Fruit fly (Drosophila melanogaster) whole organism, embryonic: ENCODE data around the gene Trpgamma.

Experiments
- C15 ChIP-seq: fragments of 200-800 bp; sonication (Bioruptor generic); IDR thresholded peaks from 3 replicates; pipeline ENCODE4 v1.3.6; 2022; ENCODE audit warnings: missing biosample characterization, missing genetic modification characterization
- CG10543 ChIP-seq: fragments of 200-800 bp; sonication (Bioruptor generic); optimal IDR thresholded peaks from 3 replicates; lab custom pipeline; 2017; ENCODE audit warnings: missing biosample characterization, mild to moderate bottlenecking, missing genetic modification characterization, moderate library complexity
- CG11247 ChIP-seq: fragments of 200-800 bp; sonication (Bioruptor generic); IDR thresholded peaks from 2 replicates; pipeline ENCODE4 v1.3.6; 2022; ENCODE audit warnings: missing biosample characterization, missing genetic modification characterization
- CG14441 ChIP-seq: fragments of 200-800 bp; sonication (Bioruptor generic); IDR thresholded peaks from 2 replicates; pipeline ENCODE4 v1.3.6; 2022; ENCODE audit warnings: missing biosample characterization, missing genetic modification characterization
- CG15269 ChIP-seq: fragments of 200-800 bp; sonication (Bioruptor generic); optimal IDR thresholded peaks from 2 replicates; lab custom pipeline; 2018; ENCODE audit warnings: missing biosample characterization, mild to moderate bottlenecking, missing genetic modification characterization, moderate library complexity
- CG1603 ChIP-seq: fragments of 200-800 bp; sonication (Bioruptor generic); optimal IDR thresholded peaks from 2 replicates; lab custom pipeline; 2019; ENCODE audit warnings: missing biosample characterization, mild to moderate bottlenecking, missing genetic modification characterization, moderate library complexity
- CG16813 ChIP-seq: fragments of 200-800 bp; sonication (Bioruptor generic); IDR thresholded peaks from 3 replicates; pipeline ENCODE4 v1.3.6; 2022; ENCODE audit warnings: missing biosample characterization, missing genetic modification characterization; ENCODE audit not compliant: partially characterized antibody
- CG16863 ChIP-seq: fragments of 200-800 bp; sonication (Bioruptor generic); optimal IDR thresholded peaks from 3 replicates; lab custom pipeline; 2016; ENCODE audit warnings: missing biosample characterization, missing genetic modification characterization
- CG18011 ChIP-seq: fragments of 200-800 bp; sonication (Bioruptor generic); optimal IDR thresholded peaks from 2 replicates; lab custom pipeline; 2017; ENCODE audit warnings: missing biosample characterization, missing genetic modification characterization, mild to moderate bottlenecking, moderate library complexity, missing genotype
- CG30020 ChIP-seq: fragments of 200-800 bp; optimal IDR thresholded peaks from 2 replicates; lab custom pipeline; 2019; ENCODE audit warnings: missing biosample characterization, mild to moderate bottlenecking, missing genetic modification characterization, moderate library complexity
- CG3407 ChIP-seq: fragments of 200-800 bp; sonication (Bioruptor generic); optimal IDR thresholded peaks from 2 replicates; lab custom pipeline; 2018; ENCODE audit warnings: missing biosample characterization, mild to moderate bottlenecking, missing genetic modification characterization
- CG3726 ChIP-seq: fragments of 200-800 bp; sonication (Bioruptor generic); IDR thresholded peaks from 3 replicates; pipeline ENCODE4, ENCODE4 v1.3.6; 2022; ENCODE audit warnings: missing biosample characterization, missing genetic modification characterization
- CG4360 ChIP-seq: fragments of 200-800 bp; sonication (Bioruptor generic); IDR thresholded peaks from 2 replicates; pipeline ENCODE4 v1.3.6; 2022; ENCODE audit warnings: missing biosample characterization, missing genetic modification characterization
- CG5180 ChIP-seq: fragments of 200-800 bp; sonication (Bioruptor generic); optimal IDR thresholded peaks from 3 replicates; lab custom pipeline; 2017; ENCODE audit warnings: missing biosample characterization, missing genetic modification characterization, mild to moderate bottlenecking, moderate library complexity, missing genetic modification reagents
- CG8290 ChIP-seq, 3 experiments: fragments of 200-800 bp; sonication (Bioruptor generic); optimal IDR thresholded peaks; 2 replicates each; lab custom pipeline; 2016 to 2019; ENCODE audit warnings: missing biosample characterization in 3 of 3, missing genetic modification characterization in 3 of 3, mild to moderate bottlenecking in 2 of 3, moderate library complexity in 1 of 3
- CG9797 ChIP-seq: fragments of 200-800 bp; sonication (Bioruptor generic); optimal IDR thresholded peaks from 3 replicates; lab custom pipeline; 2018; ENCODE audit warnings: missing biosample characterization, mild to moderate bottlenecking, missing genetic modification characterization
- CG9817 ChIP-seq: fragments of 200-800 bp; sonication (Bioruptor generic); optimal IDR thresholded peaks from 2 replicates; lab custom pipeline; 2018; ENCODE audit warnings: missing biosample characterization, mild to moderate bottlenecking, missing genetic modification characterization, moderate library complexity
- CG9932 ChIP-seq: fragments of 200-800 bp; sonication (Bioruptor generic); IDR thresholded peaks from 2 replicates; pipeline ENCODE4 v1.3.6; 2022; ENCODE audit warnings: missing biosample characterization, missing genetic modification characterization
- CHES-1-like ChIP-seq: fragments of 200-800 bp; sonication (Bioruptor generic); optimal IDR thresholded peaks from 2 replicates; lab custom pipeline; 2016; ENCODE audit warnings: missing biosample characterization, missing genetic modification characterization
- D ChIP-seq, 2 experiments: fragments of 200-800 bp in 1 of 2; fragments of >200 bp in 1 of 2; sonication (Bioruptor generic) in 1 of 2; optimal IDR thresholded peaks; 2 replicates in 1 of 2; 3 replicates in 1 of 2; lab custom pipeline; 2017; ENCODE audit warnings: mild to moderate bottlenecking in 1 of 2, missing biosample characterization in 1 of 2, missing genetic modification characterization in 1 of 2, missing genetic modification reagents in 1 of 2
- Fer1 ChIP-seq: fragments of 200-800 bp; sonication (Bioruptor generic); optimal IDR thresholded peaks from 2 replicates; lab custom pipeline; 2017; ENCODE audit warnings: missing biosample characterization, mild to moderate bottlenecking, missing genetic modification characterization
- Fer2 ChIP-seq: fragments of 200-800 bp; sonication (Bioruptor generic); optimal IDR thresholded peaks from 2 replicates; lab custom pipeline; 2018; ENCODE audit warnings: missing biosample characterization, mild to moderate bottlenecking, missing genetic modification characterization, moderate library complexity
- HLH54F ChIP-seq: fragments of 200-800 bp; sonication (Bioruptor generic); optimal IDR thresholded peaks from 3 replicates; lab custom pipeline; 2016; ENCODE audit warnings: missing biosample characterization, missing genetic modification characterization
- Kr ChIP-seq: fragments of 200-800 bp; sonication (Bioruptor generic); optimal IDR thresholded peaks from 2 replicates; lab custom pipeline; 2017; ENCODE audit warnings: missing biosample characterization, mild to moderate bottlenecking, missing genetic modification characterization
- Lim3 ChIP-seq: fragments of 200-800 bp; sonication (Bioruptor generic); IDR thresholded peaks from 2 replicates; pipeline ENCODE4 v1.3.6; 2022; ENCODE audit warnings: missing biosample characterization, missing genetic modification characterization
- NC2α ChIP-seq: fragments of 200-800 bp; sonication (Bioruptor generic); optimal IDR thresholded peaks from 2 replicates; lab custom pipeline; 2016; ENCODE audit warnings: missing biosample characterization, missing genetic modification characterization
- Nf-YB ChIP-seq: fragments of 200-800 bp; sonication (Bioruptor generic); optimal IDR thresholded peaks from 3 replicates; lab custom pipeline; 2019; ENCODE audit warnings: missing biosample characterization, mild to moderate bottlenecking, missing genetic modification characterization, moderate library complexity
- Rfx ChIP-seq: fragments of 200-800 bp; sonication (Bioruptor generic); IDR thresholded peaks from 2 replicates; pipeline ENCODE4 v1.3.6; 2022; ENCODE audit warnings: missing biosample characterization, missing genetic modification characterization
- Sox100B ChIP-seq: fragments of 200-800 bp; sonication (Bioruptor generic); optimal IDR thresholded peaks from 3 replicates; lab custom pipeline; 2018; ENCODE audit warnings: missing biosample characterization, mild to moderate bottlenecking, missing genetic modification characterization
- Vsx1 ChIP-seq: fragments of 200-800 bp; sonication (Bioruptor generic); optimal IDR thresholded peaks from 2 replicates; lab custom pipeline; 2017; ENCODE audit warnings: missing biosample characterization, mild to moderate bottlenecking, missing genetic modification characterization, missing genetic modification reagents
- aop ChIP-seq: fragments of 200-800 bp; sonication (Bioruptor generic); IDR thresholded peaks from 2 replicates; pipeline ENCODE4 v1.3.6; 2022; ENCODE audit warnings: missing biosample characterization, missing genetic modification characterization
- crp ChIP-seq, 2 experiments: fragments of 200-800 bp; sonication (Bioruptor generic); optimal IDR thresholded peaks; 2 replicates in 1 of 2; 3 replicates in 1 of 2; lab custom pipeline; 2017; ENCODE audit warnings: missing biosample characterization in 2 of 2, missing genetic modification characterization in 2 of 2, mild to moderate bottlenecking in 1 of 2, moderate library complexity in 1 of 2
- cwo ChIP-seq: fragments of 200-800 bp; sonication (Bioruptor generic); optimal IDR thresholded peaks from 3 replicates; lab custom pipeline; 2017; ENCODE audit warnings: missing biosample characterization, missing genetic modification characterization, mild to moderate bottlenecking, moderate library complexity, missing genetic modification reagents
- disco-r ChIP-seq: fragments of 200-800 bp; sonication (Bioruptor generic); optimal IDR thresholded peaks from 2 replicates; lab custom pipeline; 2016; ENCODE audit warnings: missing biosample characterization, missing genetic modification characterization
- dmrt99B ChIP-seq: fragments of 200-800 bp; sonication (Bioruptor generic); optimal IDR thresholded peaks from 2 replicates; lab custom pipeline; 2018; ENCODE audit warnings: missing biosample characterization, mild to moderate bottlenecking, missing genetic modification characterization, moderate library complexity
- gt ChIP-seq: fragments of 200-800 bp; sonication (Bioruptor generic); IDR thresholded peaks from 2 replicates; pipeline ENCODE4 v1.3.6; 2022; ENCODE audit warnings: missing biosample characterization, missing genetic modification characterization
- her ChIP-seq: fragments of 200-800 bp; sonication (Bioruptor generic); optimal IDR thresholded peaks from 2 replicates; lab custom pipeline; 2016; ENCODE audit warnings: missing biosample characterization, missing genetic modification characterization
- klu ChIP-seq: fragments of 200-800 bp; sonication (Bioruptor generic); IDR thresholded peaks from 2 replicates; pipeline ENCODE4 v1.3.6; 2022; ENCODE audit warnings: missing biosample characterization, missing genetic modification characterization
- lmd ChIP-seq: fragments of 200-800 bp; sonication (Bioruptor generic); IDR thresholded peaks from 2 replicates; pipeline ENCODE4 v1.3.6; 2022; ENCODE audit warnings: missing biosample characterization, missing genetic modification characterization
- pum ChIP-seq: fragments of 200-800 bp; sonication (Bioruptor generic); optimal IDR thresholded peaks from 2 replicates; lab custom pipeline; 2016; ENCODE audit warnings: missing biosample characterization, missing genetic modification characterization
- pzg ChIP-seq: fragments of 200-800 bp; sonication (Bioruptor generic); optimal IDR thresholded peaks from 3 replicates; lab custom pipeline; 2018; ENCODE audit warnings: missing biosample characterization, mild to moderate bottlenecking, missing genetic modification characterization, moderate library complexity
- repo ChIP-seq: fragments of 200-800 bp; sonication (Bioruptor generic); optimal IDR thresholded peaks from 2 replicates; lab custom pipeline; 2016; ENCODE audit warnings: missing biosample characterization, missing genetic modification characterization
- ro ChIP-seq: fragments of 200-800 bp; sonication (Bioruptor generic); IDR thresholded peaks from 2 replicates; pipeline ENCODE4 v1.3.6; 2022; ENCODE audit warnings: missing biosample characterization, missing genetic modification characterization
- sr ChIP-seq: fragments of 200-800 bp; sonication (Bioruptor generic); IDR thresholded peaks from 3 replicates; pipeline ENCODE4 v1.3.6; 2022; ENCODE audit warnings: missing biosample characterization, missing genetic modification characterization
- tll ChIP-seq, 2 experiments: fragments of 200-800 bp in 1 of 2; fragments of >200 bp in 1 of 2; sonication (Bioruptor generic) in 1 of 2; optimal IDR thresholded peaks; 2 replicates each; lab custom pipeline; 2017 to 2019; ENCODE audit warnings: missing biosample characterization in 2 of 2, missing genetic modification characterization in 2 of 2, mild to moderate bottlenecking in 1 of 2, moderate library complexity in 1 of 2
- ttk ChIP-seq: fragments of 200-800 bp; sonication (Bioruptor generic); IDR thresholded peaks from 2 replicates; pipeline ENCODE4 v2.1.2; 2022; ENCODE audit warnings: missing biosample characterization, missing genetic modification characterization
- zen2 ChIP-seq: fragments of 200-800 bp; sonication (Bioruptor generic); IDR thresholded peaks from 3 replicates; pipeline ENCODE4 v1.3.6; 2022; ENCODE audit warnings: missing biosample characterization, missing genetic modification characterization; ENCODE audit not compliant: partially characterized antibody
- zfh1 ChIP-seq: fragments of 200-800 bp; sonication (Bioruptor generic); IDR thresholded peaks from 3 replicates; pipeline ENCODE4 v1.3.6; 2022; ENCODE audit warnings: missing biosample characterization, missing genetic modification characterization

The Trpgamma gene

DNA sequence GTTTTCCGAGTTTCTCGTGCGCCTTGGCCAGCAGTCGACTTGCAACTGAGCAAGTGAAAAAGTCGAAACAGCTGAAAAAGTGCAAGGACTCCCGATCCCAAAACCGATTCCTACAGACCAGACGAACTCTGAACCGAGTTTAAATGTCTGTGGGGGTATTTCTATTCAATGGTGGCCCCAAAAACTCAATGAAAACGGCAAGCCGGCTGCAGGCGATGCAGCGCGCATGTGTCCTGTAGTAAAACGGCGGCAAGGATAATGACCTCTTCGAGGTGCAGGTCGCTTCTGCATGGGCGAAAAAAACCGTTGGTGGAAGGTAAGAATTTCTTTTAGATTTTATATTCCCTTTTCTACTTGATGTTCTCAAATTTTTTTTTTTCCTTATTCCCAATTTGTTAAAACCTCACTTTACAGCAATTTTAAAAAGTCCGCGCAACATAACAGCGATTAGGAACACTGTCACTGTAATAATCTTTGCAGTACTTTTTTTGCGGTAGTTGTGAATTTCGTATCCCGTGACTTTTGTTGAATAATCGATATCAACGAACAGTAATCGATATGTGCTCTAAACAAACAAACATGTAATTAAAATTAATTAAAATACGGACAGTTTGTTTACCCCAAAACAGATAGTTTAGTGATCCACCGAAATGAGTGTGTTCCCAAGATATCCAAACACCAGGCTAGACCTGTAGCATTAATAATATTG is at the start of gene Trpgamma, which contains the start of gene her (continued):
- TF ChIP-seq CG1603 (tag; lab: Kevin White, UChicago) (peak; percentile 78), Vsx1 (GFP tag; lab: Kevin White, UChicago) (peak; percentile 5), CG30020 (tag; lab: Kevin White, UChicago) (peak; percentile 41), CG11247 (GFP tag; lab: Robert Waterston, UW) (no peak), Sox100B (GFP tag; lab: Kevin White, UChicago) (no peak), CG8290 (GFP tag; optimal IDR thresholded peaks at IDR 0.05; lab: Kevin White, UChicago) (peak; percentile 22), CG8290 (tag; optimal IDR thresholded peaks at IDR 0.05; lab: Kevin White, UChicago) (peak in 1 of 2 experiments; percentile 65), sr (GFP tag; lab: Robert Waterston, UW) (no peak), her (GFP tag; lab: Kevin White, UChicago) (peak; percentile 31), CG4360 (GFP tag; lab: Robert Waterston, UW) (no peak), ttk (no peak), D (optimal IDR thresholded peaks at IDR 0.05; lab: Kevin White, UChicago) (no peak), D (GFP tag; optimal IDR thresholded peaks at IDR 0.05; lab: Kevin White, UChicago) (no peak), crp (GFP tag; optimal IDR thresholded peaks at IDR 0.05; lab: Kevin White, UChicago) (no peak), Lim3 (GFP tag; lab: Robert Waterston, UW) (no peak), CG9817 (tag; lab: Kevin White, UChicago) (no peak), Rfx (no peak), Fer2 (tag; lab: Kevin White, UChicago) (no peak), CG9797 (no peak), CG9932 (no peak), CG15269 (tag; lab: Kevin White, UChicago) (no peak), tll (GFP tag; optimal IDR thresholded peaks at IDR 0.05; lab: Kevin White, UChicago) (no peak), pzg (GFP tag; lab: Kevin White, UChicago) (peak; percentile 87), CG3407 (GFP tag; lab: Kevin White, UChicago) (no peak), pum (GFP tag; lab: Kevin White, UChicago) (no peak), C15 (no peak), Kr (no peak), Nf-YB (no peak), dmrt99B (tag; lab: Kevin White, UChicago) (no peak), aop (GFP tag; lab: Robert Waterston, UW) (no peak), zfh1 (GFP tag; lab: Robert Waterston, UW) (no peak), CG16813 (GFP tag; lab: Robert Waterston, UW) (peak; percentile 87), CG14441 (GFP tag; lab: Robert Waterston, UW) (no peak), CG3726 (GFP tag; lab: Robert Waterston, UW) (0 out of 3 replicates have a peak, but pooled peaks have one; percentile 28), Fer1 (GFP tag; lab: Kevin White, UChicago) (no peak), zen2 (GFP tag; lab: Robert Waterston, UW) (peak; percentile 90), ro (GFP tag; lab: Robert Waterston, UW) (no peak), CG5180 (GFP tag; lab: Kevin White, UChicago) (no peak), CG16863 (GFP tag; lab: Kevin White, UChicago) (no peak), HLH54F (GFP tag; lab: Kevin White, UChicago) (no peak), cwo (GFP tag; lab: Kevin White, UChicago) (no peak), klu (GFP tag; lab: Robert Waterston, UW) (no peak), repo (GFP tag; lab: Kevin White, UChicago) (no peak), gt (no peak), NC2α (GFP tag; lab: Kevin White, UChicago) (no peak), CG10543 (GFP tag; lab: Kevin White, UChicago) (no peak), CHES-1-like (GFP tag; lab: Kevin White, UChicago) (peak; percentile 25), CG18011 (GFP tag; lab: Kevin White, UChicago) (peak; percentile 9), disco-r (GFP tag; lab: Kevin White, UChicago) (no peak), lmd (no peak)
